Worm (Caenorhabditis elegans) whole organism, mixed stage, embryonic: ENCODE results near the gene gln-2.

Experiments used
- lin-13 ChIP-seq: fragments of 150-350 bp; optimal IDR thresholded peaks from 2 replicates; lab custom pipeline; 2014; ENCODE audit warnings: missing biosample characterization, missing genetic modification characterization
- unc-62 ChIP-seq: fragments of 150-350 bp; optimal IDR thresholded peaks from 2 replicates; lab custom pipeline; 2014; ENCODE audit warnings: missing biosample characterization, missing genetic modification reagents, missing genetic modification characterization

DNA sequence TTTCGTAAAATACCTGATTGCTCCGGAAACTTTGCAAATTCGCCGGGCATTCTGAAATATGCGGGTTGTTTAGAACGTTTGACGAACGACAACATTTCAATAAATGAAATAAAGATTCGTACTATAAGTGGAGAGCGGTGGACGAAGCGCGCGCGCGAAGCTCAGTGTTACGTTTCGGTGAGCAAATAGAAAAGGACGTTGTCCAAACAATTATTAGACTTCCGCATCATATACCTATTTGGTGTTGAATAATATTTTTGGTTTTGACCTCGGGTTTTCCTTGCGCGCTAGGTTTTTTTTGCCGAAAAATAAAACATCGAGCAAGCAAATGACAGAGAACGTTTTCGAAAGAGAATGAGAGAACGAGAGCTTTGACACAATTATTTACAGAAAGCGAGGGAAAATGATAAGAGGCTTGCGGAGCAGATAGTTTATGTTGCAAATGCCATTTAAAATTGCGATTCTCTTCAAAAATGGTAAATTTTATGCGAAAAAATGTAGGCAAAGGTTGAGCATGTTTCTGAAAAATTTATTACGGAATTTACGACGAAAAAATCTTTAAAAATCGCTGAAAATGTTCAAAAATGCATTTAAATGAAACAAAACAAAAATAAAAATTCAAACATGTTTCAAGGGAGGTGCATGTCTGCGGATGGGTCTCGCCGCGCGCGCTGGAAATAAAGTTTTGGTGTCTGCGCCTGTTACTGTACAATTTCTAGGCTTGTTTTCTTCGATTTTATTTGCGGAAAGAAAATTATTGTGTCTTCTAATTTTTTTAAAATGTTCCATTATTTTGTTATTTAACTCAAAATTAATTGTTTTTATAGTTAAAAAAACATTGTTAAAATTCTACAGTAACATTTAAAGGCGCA is 33.8 kb downstream of the gln-2 start, which contains the start of the genes cyld-1 and F40F12.9:
- TF ChIP-seq lin-13 (tag; lab: Kevin White, UChicago) = no peak
- no peak for TF ChIP-seq unc-62 (GFP tag; lab: Kevin White, UChicago)
